Fruit fly (Drosophila melanogaster) ovary, adult (tissue): ENCODE measurements around the gene CG4267.

Source experiments
- CG17801 ChIP-seq: fragments of 200-800 bp; optimal IDR thresholded peaks from 2 replicates; lab custom pipeline; 2019; ENCODE audit warnings: missing biosample characterization, mild to moderate bottlenecking, missing genetic modification characterization, moderate library complexity; ENCODE audit not compliant: partially characterized antibody

Gene CG4267

DNA sequence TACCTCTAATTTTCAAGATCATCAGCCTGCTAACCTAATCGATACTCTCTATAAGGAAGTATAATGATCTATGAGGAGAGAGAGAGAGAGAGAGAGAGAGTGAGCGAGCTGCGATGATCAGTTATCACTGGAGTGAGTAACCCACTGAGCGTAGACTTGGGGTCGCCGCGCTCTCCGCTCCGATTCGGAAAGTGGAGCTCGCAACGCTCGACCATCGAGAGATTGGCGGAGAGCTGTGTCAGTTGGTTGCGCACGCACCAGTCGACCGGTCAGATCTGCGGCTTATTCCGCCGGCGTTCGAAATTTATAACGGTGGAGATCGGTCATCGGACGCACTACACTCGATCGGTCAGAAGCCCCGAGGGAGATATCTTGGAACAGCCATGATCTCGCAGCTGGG is at the start of gene CG4267:
CG4267 (plus strand) TSS at position 240 of the 400 bp plus-strand sequence.
- TF ChIP-seq CG17801 (GFP tag; lab: Kevin White, UChicago) = peak; percentile 15

- peak; percentile 83 for TF ChIP-seq CG17801 (GFP tag; lab: Kevin White, UChicago)
Measured at dm6 chr2L:2193357-2193780, 48.8 kb upstream of the CG4267 start.

- no peak for TF ChIP-seq CG17801 (GFP tag; lab: Kevin White, UChicago)
Measured at dm6 chr2L:2194305-2194828, 47.8 kb upstream of the CG4267 start.

DNA sequence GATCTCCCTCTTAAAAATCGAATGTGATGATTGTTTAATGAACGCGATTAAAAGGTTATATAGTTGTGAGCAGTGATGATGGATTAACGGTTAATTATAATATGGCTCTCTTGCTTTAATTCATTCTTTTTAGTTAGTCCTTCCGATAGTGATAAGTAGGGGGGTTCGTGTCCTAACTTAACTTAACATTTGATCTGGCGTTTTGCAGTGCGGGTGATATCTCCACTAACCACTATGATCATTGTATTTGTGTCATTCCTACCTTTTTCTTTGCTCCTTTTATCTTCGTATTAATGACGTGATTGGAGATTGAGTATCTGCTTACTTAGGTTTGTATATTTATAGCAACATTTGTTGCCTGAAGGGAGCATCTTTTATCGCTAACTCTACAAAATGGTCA is 46.9 kb upstream of the CG4267 start:
- TF ChIP-seq CG17801 (GFP tag; lab: Kevin White, UChicago) = no peak

- no peak for TF ChIP-seq CG17801 (GFP tag; lab: Kevin White, UChicago)
Measured at dm6 chr2L:2196590-2197474, 45.3 kb upstream of the CG4267 start.

dm6 chr2L:2197475-2198118 is 44.6 kb upstream of the CG4267 start, which contains the start of gene COX7AL2:
COX7AL2 (minus strand) TSS chr2L:2197912.
- no peak for TF ChIP-seq CG17801 (GFP tag; lab: Kevin White, UChicago)

DNA sequence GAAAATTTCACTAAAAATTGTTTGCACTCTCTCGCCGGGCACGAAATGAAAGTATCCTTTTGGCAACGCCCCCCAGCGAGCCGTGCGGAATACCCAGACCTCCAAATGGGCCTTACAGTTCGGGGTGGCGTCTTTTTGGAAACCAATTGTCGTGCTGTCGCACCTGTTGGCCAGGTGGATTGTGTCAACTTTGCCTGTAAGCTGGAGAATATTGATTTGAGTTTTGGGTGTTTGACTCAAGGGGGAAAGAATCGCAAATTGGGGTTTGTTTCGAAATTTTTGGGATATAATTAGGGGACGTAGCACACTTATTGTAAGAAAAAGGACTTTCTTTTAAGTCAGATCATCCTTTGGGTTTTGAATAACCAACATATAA is 44.1 kb upstream of the CG4267 start:
- no peak for TF ChIP-seq CG17801 (GFP tag; lab: Kevin White, UChicago)

dm6 chr2L:2198613-2199432 is 43.4 kb upstream of the CG4267 start:
- peak; percentile 52 for TF ChIP-seq CG17801 (GFP tag; lab: Kevin White, UChicago)

DNA sequence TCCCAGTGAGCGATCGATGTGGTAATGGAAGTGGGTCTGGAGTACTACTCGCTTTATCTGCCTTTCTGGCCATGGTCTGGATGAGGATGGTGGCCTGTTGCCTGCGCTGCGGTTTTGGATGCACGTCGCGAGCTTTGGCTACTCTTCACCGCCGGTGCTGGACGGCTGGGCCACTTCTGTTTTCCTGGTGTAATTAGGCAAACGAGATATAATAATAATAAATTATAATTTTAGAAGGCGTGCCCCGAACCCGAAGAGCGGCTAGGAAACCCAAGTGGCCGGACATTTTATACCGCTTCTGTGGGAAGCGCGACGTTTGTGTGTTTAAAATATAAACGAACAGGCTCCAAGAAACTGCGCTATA is 42.8 kb upstream of the CG4267 start:
- TF ChIP-seq CG17801 (GFP tag; lab: Kevin White, UChicago) = no peak

DNA sequence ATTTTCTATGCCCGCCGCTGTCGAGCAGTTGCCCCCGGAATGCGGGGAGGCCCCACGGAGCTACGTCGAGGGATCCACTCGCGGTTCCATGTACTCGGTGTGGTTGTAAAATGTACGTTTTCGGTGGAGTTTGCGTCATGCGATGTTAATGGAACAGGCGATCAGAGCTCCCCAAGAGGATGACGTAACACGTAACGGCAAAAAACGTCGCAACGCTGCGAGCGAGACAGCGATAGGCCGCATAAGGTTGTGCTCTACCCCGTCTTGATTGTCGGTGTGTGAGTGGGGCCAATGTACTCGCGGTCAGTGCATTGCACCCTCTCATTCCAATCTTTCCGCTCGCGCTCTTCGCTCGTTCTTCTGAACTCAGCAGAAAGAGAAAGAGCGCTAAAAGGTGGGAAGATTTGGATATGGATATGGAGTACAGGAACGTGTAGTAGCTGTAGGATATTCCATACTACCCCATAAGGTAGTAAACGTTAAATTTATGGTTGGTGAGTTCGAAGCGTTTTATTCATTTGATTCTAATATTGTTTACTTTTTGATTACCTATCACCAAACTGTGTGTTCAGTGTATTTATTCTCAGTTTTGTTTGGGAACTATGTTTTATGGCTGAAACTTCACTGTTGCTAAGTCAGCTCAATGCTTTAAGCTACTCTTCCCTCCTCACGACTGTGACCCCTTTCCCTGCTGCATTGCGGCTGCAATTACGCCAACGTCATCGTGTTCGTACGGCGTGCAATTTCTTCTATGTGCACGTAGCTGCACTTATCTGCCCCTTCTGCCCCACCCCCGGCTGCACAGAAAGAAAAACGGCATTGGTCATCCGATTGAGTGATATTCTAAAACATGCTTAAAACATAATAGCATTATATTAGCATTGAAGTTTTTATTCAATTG is 41.8 kb upstream of the CG4267 start:
- peak; percentile 70 for TF ChIP-seq CG17801 (GFP tag; lab: Kevin White, UChicago)

dm6 chr2L:2201107-2201561 is 41.0 kb upstream of the CG4267 start:
- peak; percentile 82 for TF ChIP-seq CG17801 (GFP tag; lab: Kevin White, UChicago)

dm6 chr2L:2202018-2202852 is 39.9 kb upstream of the CG4267 start:
- TF ChIP-seq CG17801 (GFP tag; lab: Kevin White, UChicago) = peak; percentile 100
